Fruit fly (Drosophila melanogaster): ENCODE results near the gene Blos3.

dm6 chr3L:18841269-18841668, 28.8 kb upstream of the Blos3 start:
- no peak for TF ChIP-seq psq (optimal IDR thresholded peaks at IDR 0.05)
- no peak for TF ChIP-seq insv (optimal IDR thresholded peaks at IDR 0.05)
- TF ChIP-seq h (optimal IDR thresholded peaks at IDR 0.05) = no peak
- no peak for TF ChIP-seq Sin3A (optimal IDR thresholded peaks at IDR 0.05)

Measured in Kc167 (cell line).